Fruit fly (Drosophila melanogaster): Measurements from ENCODE around the gene CG43155.

DNA sequence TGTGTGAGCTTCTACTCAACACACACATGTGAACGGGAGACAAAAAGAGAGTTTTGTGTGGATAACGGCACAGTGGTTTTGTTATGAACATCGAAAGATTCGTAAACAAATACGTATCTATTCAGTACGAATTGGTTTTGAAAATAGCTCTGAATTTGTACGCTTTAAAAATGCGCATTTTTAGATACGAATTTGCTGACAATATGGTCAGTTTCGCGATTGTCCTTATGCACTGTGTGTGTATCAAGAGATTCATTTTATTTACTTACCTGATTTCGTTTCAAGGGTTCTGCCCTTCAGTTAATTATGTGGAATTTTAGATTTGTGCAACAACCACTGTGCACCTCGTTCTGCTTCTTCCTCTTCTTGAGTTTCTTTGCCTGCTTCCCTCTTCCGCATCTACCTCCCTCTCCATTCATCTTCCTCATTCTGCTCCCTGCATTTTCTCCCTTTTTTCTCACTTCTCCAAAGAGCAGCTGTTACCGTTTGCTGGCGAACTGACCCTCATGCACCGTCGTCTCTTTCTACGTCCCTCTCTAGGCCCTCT is 35.2 kb downstream of the CG43155 start:
- TF ChIP-seq psq (optimal IDR thresholded peaks at IDR 0.05) (no peak), Myc (optimal IDR thresholded peaks at IDR 0.05) (no peak)
